Worm (Caenorhabditis elegans) whole organism, L4 larva: ENCODE results near the gene K12H6.9.

Experiments
- F10B5.3 ChIP-seq: sonication (generic microtip); optimal IDR thresholded peaks from 2 replicates; lab custom pipeline; 2016; ENCODE audit warnings: mild to moderate bottlenecking, missing genetic modification characterization, missing compliant biosample characterization
- F44E2.7 ChIP-seq: fragments of 200-800 bp; sonication (Bioruptor generic); IDR thresholded peaks from 2 replicates; pipeline ENCODE4 v2.1.2; 2022; ENCODE audit warnings: missing genetic modification characterization, missing compliant biosample characterization
- F49E8.2 ChIP-seq: sonication (generic microtip); optimal IDR thresholded peaks from 2 replicates; lab custom pipeline; 2016; ENCODE audit warnings: missing compliant biosample characterization, mild to moderate bottlenecking, missing genetic modification characterization, borderline replicate concordance
- R02D3.7 ChIP-seq: fragments of 150-350 bp; sonication (generic microtip); optimal IDR thresholded peaks from 3 replicates; lab custom pipeline; 2014; ENCODE audit warnings: missing biosample characterization, missing genetic modification characterization
- T20F7.1 ChIP-seq: fragments of 200-800 bp; sonication (Bioruptor generic); optimal IDR thresholded peaks from 2 replicates; lab custom pipeline; 2018; ENCODE audit warnings: mild to moderate bottlenecking, missing genetic modification characterization, missing compliant biosample characterization
- Y105C5A.15 ChIP-seq: fragments of 200-800 bp; sonication (Bioruptor generic); IDR thresholded peaks from 2 replicates; pipeline ENCODE4 v1.3.6; 2022; ENCODE audit warnings: missing genetic modification characterization, missing compliant biosample characterization
- Y75B8A.6 ChIP-seq: fragments of 200-800 bp; sonication (Bioruptor generic); IDR thresholded peaks from 2 replicates; pipeline ENCODE4 v1.3.6; 2022; ENCODE audit warnings: missing genetic modification reagents, missing genetic modification characterization, missing compliant biosample characterization
- ama-1 ChIP-seq: fragments of 150-350 bp; optimal IDR thresholded peaks from 2 replicates; lab custom pipeline; 2014; ENCODE audit warnings: inconsistent platforms, mixed read lengths
- ceh-20 ChIP-seq: fragments of 200-800 bp; sonication (Bioruptor generic); IDR thresholded peaks from 2 replicates; pipeline ENCODE4 v1.3.6; 2022; ENCODE audit warnings: missing genetic modification reagents, missing genetic modification characterization, missing compliant biosample characterization
- ceh-28 ChIP-seq: fragments of 150-350 bp; optimal IDR thresholded peaks from 2 replicates; lab custom pipeline; 2014; ENCODE audit warnings: missing biosample characterization, missing genetic modification reagents, missing genetic modification characterization
- ceh-62 ChIP-seq: sonication (generic microtip); optimal IDR thresholded peaks from 2 replicates; lab custom pipeline; 2017; ENCODE audit warnings: missing biosample characterization, missing genetic modification characterization
- cey-2 ChIP-seq: sonication (generic microtip); optimal IDR thresholded peaks from 3 replicates; lab custom pipeline; 2017; ENCODE audit warnings: missing genetic modification characterization, mild to moderate bottlenecking, missing compliant biosample characterization, antibody characterized with exemption, borderline replicate concordance; ENCODE audit not compliant: insufficient read depth
- ctbp-1 ChIP-seq: fragments of 200-800 bp; sonication (Bioruptor generic); IDR thresholded peaks from 2 replicates; pipeline ENCODE4 v1.3.6; 2022; ENCODE audit warnings: missing genetic modification reagents, missing genetic modification characterization, missing compliant biosample characterization
- dve-1 ChIP-seq: sonication (generic microtip); optimal IDR thresholded peaks from 2 replicates; lab custom pipeline; 2017; ENCODE audit warnings: antibody characterized with exemption, mild to moderate bottlenecking, missing genetic modification characterization, missing compliant biosample characterization; ENCODE audit not compliant: insufficient read depth
- gei-8 ChIP-seq: fragments of 200-800 bp; sonication (Bioruptor generic); optimal IDR thresholded peaks from 2 replicates; lab custom pipeline; 2018; ENCODE audit warnings: mild to moderate bottlenecking, missing genetic modification characterization, missing compliant biosample characterization
- hif-1 ChIP-seq, 2 experiments: sonication (generic microtip); optimal IDR thresholded peaks; 2 replicates each; lab custom pipeline; 2016 to 2017; ENCODE audit warnings: missing compliant biosample characterization in 2 of 2, missing genetic modification characterization in 2 of 2, missing genetic modification reagents in 2 of 2, missing genotype in 2 of 2, mild to moderate bottlenecking in 1 of 2
- hlh-30 ChIP-seq: sonication (generic microtip); optimal IDR thresholded peaks from 2 replicates; lab custom pipeline; 2017; ENCODE audit warnings: antibody characterized with exemption, mild to moderate bottlenecking, missing genetic modification characterization, missing compliant biosample characterization; ENCODE audit not compliant: insufficient read depth
- hmg-1.1 ChIP-seq: fragments of 200-800 bp; sonication (Bioruptor generic); IDR thresholded peaks from 2 replicates; pipeline ENCODE4 v1.3.6; 2022; ENCODE audit warnings: missing genetic modification reagents, missing genetic modification characterization, missing compliant biosample characterization
- lin-1 ChIP-seq: fragments of 200-800 bp; sonication (Bioruptor generic); IDR thresholded peaks from 2 replicates; pipeline ENCODE4 v1.3.6; 2022; ENCODE audit warnings: missing genetic modification reagents, missing genetic modification characterization, missing compliant biosample characterization
- lin-15B ChIP-seq: fragments of 150-350 bp; sonication (generic microtip); optimal IDR thresholded peaks from 3 replicates; lab custom pipeline; 2014; ENCODE audit warnings: missing biosample characterization, missing genetic modification characterization
- lsy-2 ChIP-seq, 2 experiments: fragments of 150-350 bp in 1 of 2; sonication (generic microtip) in 1 of 2; optimal IDR thresholded peaks; 2 replicates each; lab custom pipeline; 2014 to 2017; ENCODE audit warnings: missing biosample characterization in 2 of 2, missing genetic modification characterization in 2 of 2
- mdl-1 ChIP-seq, 2 experiments: fragments of 150-350 bp in 1 of 2; sonication (generic microtip) in 1 of 2; optimal IDR thresholded peaks; 2 replicates each; lab custom pipeline; 2014 to 2017; ENCODE audit warnings: missing biosample characterization in 2 of 2, missing genetic modification characterization in 2 of 2
- mdt-29 ChIP-seq: fragments of 200-800 bp; sonication (Bioruptor generic); IDR thresholded peaks from 2 replicates; pipeline ENCODE4 v1.3.6; 2022; ENCODE audit warnings: missing genetic modification reagents, missing genetic modification characterization, missing compliant biosample characterization
- mep-1 ChIP-seq: fragments of 150-350 bp; sonication (generic microtip); optimal IDR thresholded peaks from 3 replicates; lab custom pipeline; 2014; ENCODE audit warnings: missing biosample characterization, missing genetic modification characterization
- mxl-3 ChIP-seq: fragments of 200-800 bp; sonication (Bioruptor generic); optimal IDR thresholded peaks from 2 replicates; lab custom pipeline; 2018; ENCODE audit warnings: mild to moderate bottlenecking, missing genetic modification characterization, missing compliant biosample characterization
- nhr-41 ChIP-seq: fragments of 200-800 bp; sonication (Bioruptor generic); IDR thresholded peaks from 2 replicates; pipeline ENCODE4 v1.3.6; 2022; ENCODE audit warnings: missing genetic modification reagents, missing genetic modification characterization, missing compliant biosample characterization
- nhr-42 ChIP-seq: fragments of 200-800 bp; sonication (Bioruptor generic); IDR thresholded peaks from 2 replicates; pipeline ENCODE4 v1.3.6; 2022; ENCODE audit warnings: missing genetic modification characterization, missing compliant biosample characterization
- nhr-48 ChIP-seq: sonication (generic microtip); optimal IDR thresholded peaks from 2 replicates; lab custom pipeline; 2016; ENCODE audit warnings: mild to moderate bottlenecking, missing genetic modification characterization, missing compliant biosample characterization
- nhr-6 ChIP-seq: fragments of 150-350 bp; optimal IDR thresholded peaks from 2 replicates; lab custom pipeline; 2014; ENCODE audit warnings: missing biosample characterization, missing genetic modification characterization
- pha-4 ChIP-seq, 2 experiments: fragments of 150-350 bp in 1 of 2; fragments of 200-800 bp in 1 of 2; sonication (Bioruptor generic) in 1 of 2; IDR thresholded peaks in 1 of 2; optimal IDR thresholded peaks in 1 of 2; 2 replicates each; pipeline versions ENCODE4 v1.3.6 to Lab custom; 2014 to 2022; ENCODE audit warnings: missing genetic modification characterization in 2 of 2, missing genetic modification reagents in 2 of 2, missing biosample characterization in 1 of 2, missing compliant biosample characterization in 1 of 2
- php-3 ChIP-seq: fragments of 200-800 bp; sonication (Bioruptor generic); IDR thresholded peaks from 2 replicates; pipeline ENCODE4 v1.3.6; 2022; ENCODE audit warnings: missing genetic modification reagents, missing genetic modification characterization, missing compliant biosample characterization
- rbr-2 ChIP-seq: sonication (generic microtip); optimal IDR thresholded peaks from 2 replicates; lab custom pipeline; 2016; ENCODE audit warnings: missing genotype, missing genetic modification characterization, missing compliant biosample characterization
- saeg-2 ChIP-seq: fragments of 200-800 bp; sonication (Bioruptor generic); IDR thresholded peaks from 2 replicates; pipeline ENCODE4 v1.3.6; 2022; ENCODE audit warnings: missing genetic modification reagents, missing genetic modification characterization, missing compliant biosample characterization
- skn-1 ChIP-seq: fragments of 150-350 bp; optimal IDR thresholded peaks from 2 replicates; lab custom pipeline; 2014; ENCODE audit warnings: missing biosample characterization, missing genetic modification characterization
- tra-1 ChIP-seq: fragments of 200-800 bp; sonication (Bioruptor generic); IDR thresholded peaks from 2 replicates; pipeline ENCODE4 v1.3.6; 2022; ENCODE audit warnings: missing genetic modification reagents, missing genetic modification characterization, missing compliant biosample characterization
- unc-130 ChIP-seq: sonication (generic microtip); optimal IDR thresholded peaks from 2 replicates; lab custom pipeline; 2016; ENCODE audit warnings: missing genetic modification reagents, missing genetic modification characterization, missing compliant biosample characterization
- unc-39 ChIP-seq: sonication (generic microtip); optimal IDR thresholded peaks from 2 replicates; lab custom pipeline; 2017; ENCODE audit warnings: missing biosample characterization, missing genetic modification characterization
- vab-7 ChIP-seq: fragments of 200-800 bp; sonication (Bioruptor generic); IDR thresholded peaks from 2 replicates; pipeline ENCODE4 v1.3.6; 2022; ENCODE audit warnings: missing genetic modification reagents, missing genetic modification characterization, missing compliant biosample characterization
- zfp-2 ChIP-seq: sonication (generic microtip); optimal IDR thresholded peaks from 2 replicates; lab custom pipeline; 2016; ENCODE audit warnings: mild to moderate bottlenecking, missing genetic modification characterization, missing compliant biosample characterization
- zfp-3 ChIP-seq: fragments of 200-800 bp; sonication (Bioruptor generic); conservative IDR thresholded peaks from 2 replicates; pipeline ENCODE4 v1.3.6; 2022; ENCODE audit warnings: missing genetic modification reagents, missing genetic modification characterization, missing compliant biosample characterization
- zip-11 ChIP-seq: fragments of 200-800 bp; sonication (Bioruptor generic); IDR thresholded peaks from 2 replicates; pipeline ENCODE4 v1.3.6; 2022; ENCODE audit warnings: missing genetic modification characterization, missing compliant biosample characterization
- ztf-7 ChIP-seq: fragments of 150-350 bp; optimal IDR thresholded peaks from 2 replicates; lab custom pipeline; 2014; ENCODE audit warnings: missing biosample characterization, missing genetic modification characterization

Gene K12H6.9

ce11 chrII:2800550-2801233 lies 23.5 kb upstream of the K12H6.9 start, which contains the start of gene nhr-119 (continued):
- TF ChIP-seq nhr-41 (no peak), mdl-1 (tag; optimal IDR thresholded peaks at IDR 0.05; lab: Kevin White, UChicago) (peak; percentile 11 to 81), unc-130 (GFP tag; lab: Kevin White, UChicago) (no peak), saeg-2 (GFP tag; lab: Robert Waterston, UW) (no peak), Y105C5A.15 (no peak), R02D3.7 (tag; lab: Kevin White, UChicago) (no peak), F44E2.7 (GFP tag; lab: Robert Waterston, UW) (no peak), mep-1 (peak; percentile 59), hmg-1.1 (GFP tag; lab: Robert Waterston, UW) (peak; percentile 59), hlh-30 (peak; percentile 73), cey-2 (peak; percentile 51), ztf-7 (no peak), ama-1 (lab: Kevin White, UChicago) (no peak), pha-4 (GFP tag; IDR thresholded peaks at IDR 0.05; lab: Robert Waterston, UW) (peak; percentile 65), pha-4 (tag; optimal IDR thresholded peaks at IDR 0.05; lab: Kevin White, UChicago) (no peak), nhr-42 (GFP tag; lab: Robert Waterston, UW) (no peak), nhr-48 (tag; lab: Kevin White, UChicago) (peak; percentile 93), Y75B8A.6 (GFP tag; lab: Robert Waterston, UW) (no peak), F49E8.2 (tag; lab: Kevin White, UChicago) (no peak), ceh-62 (tag; lab: Kevin White, UChicago) (no peak), mdt-29 (0 out of 2 replicates have a peak, but pooled peaks have one; percentile 31), unc-39 (tag; lab: Kevin White, UChicago) (no peak), ctbp-1 (GFP tag; lab: Robert Waterston, UW) (no peak), rbr-2 (tag; lab: Kevin White, UChicago) (peak; percentile 12), mxl-3 (peak; percentile 89), zip-11 (GFP tag; lab: Robert Waterston, UW) (no peak), php-3 (GFP tag; lab: Robert Waterston, UW) (peak; percentile 66), lin-1 (GFP tag; lab: Robert Waterston, UW) (peak; percentile 74), zfp-3 (no peak), dve-1 (tag; lab: Kevin White, UChicago) (peak; percentile 96), nhr-6 (tag; lab: Kevin White, UChicago) (peak; percentile 44), F10B5.3 (tag; lab: Kevin White, UChicago) (no peak), T20F7.1 (GFP tag; lab: Kevin White, UChicago) (no peak), zfp-2 (no peak), lin-15B (tag; lab: Kevin White, UChicago) (no peak), gei-8 (GFP tag; lab: Kevin White, UChicago) (no peak), vab-7 (no peak), ceh-28 (peak; percentile 19), ceh-20 (GFP tag; lab: Robert Waterston, UW) (peak; percentile 70), hif-1 (tag; optimal IDR thresholded peaks at IDR 0.05; lab: Kevin White, UChicago) (peak in 1 of 2 experiments; percentile 14), skn-1 (tag; lab: Kevin White, UChicago) (no peak), tra-1 (peak; percentile 83), lsy-2 (tag; optimal IDR thresholded peaks at IDR 0.05; lab: Kevin White, UChicago) (peak in 1 of 2 experiments; percentile 76)
